Fruit fly (Drosophila melanogaster) whole organism, embryonic: ENCODE measurements around the gene CG31538.
A peak's percentile ranks its signal among the peaks of the same experiment; 100 is the strongest.

Source experiments
- Aef1 ChIP-seq: fragments of 200-800 bp; sonication (Bioruptor generic); IDR thresholded peaks from 3 replicates; pipeline ENCODE4 v1.3.6; 2022; ENCODE audit warnings: missing biosample characterization, missing genetic modification characterization
- Antp ChIP-seq: fragments of 200-800 bp; sonication (Bioruptor generic); optimal IDR thresholded peaks from 3 replicates; lab custom pipeline; 2016; ENCODE audit warnings: missing biosample characterization, missing genetic modification characterization
- Atf6 ChIP-seq: fragments of 200-800 bp; sonication (Bioruptor generic); IDR thresholded peaks from 2 replicates; pipeline ENCODE4 v1.3.6; 2022; ENCODE audit warnings: missing biosample characterization, missing genetic modification characterization
- CG10543 ChIP-seq: fragments of 200-800 bp; sonication (Bioruptor generic); optimal IDR thresholded peaks from 3 replicates; lab custom pipeline; 2017; ENCODE audit warnings: missing biosample characterization, mild to moderate bottlenecking, missing genetic modification characterization, moderate library complexity
- CG10959 ChIP-seq: fragments of 200-800 bp; sonication (Bioruptor generic); IDR thresholded peaks from 2 replicates; pipeline ENCODE4 v1.3.6; 2022; ENCODE audit warnings: missing biosample characterization, missing genetic modification characterization
- CG11093 ChIP-seq: fragments of 200-800 bp; sonication (Bioruptor generic); IDR thresholded peaks from 3 replicates; pipeline ENCODE4 v1.3.6; 2022; ENCODE audit warnings: missing biosample characterization, missing genetic modification characterization
- CG13287 ChIP-seq: fragments of 200-800 bp; sonication (Bioruptor generic); IDR thresholded peaks from 2 replicates; pipeline ENCODE4 v1.3.6; 2022; ENCODE audit warnings: missing biosample characterization, missing genetic modification characterization; ENCODE audit not compliant: partially characterized antibody
- CG13424 ChIP-seq: fragments of 200-800 bp; sonication (Bioruptor generic); optimal IDR thresholded peaks from 2 replicates; lab custom pipeline; 2019; ENCODE audit warnings: missing biosample characterization, mild to moderate bottlenecking, missing genetic modification characterization, moderate library complexity
- CG16815 ChIP-seq: fragments of 200-800 bp; sonication (Bioruptor generic); optimal IDR thresholded peaks from 3 replicates; lab custom pipeline; 2017; ENCODE audit warnings: missing biosample characterization, mild to moderate bottlenecking, missing genetic modification characterization
- CG16863 ChIP-seq: fragments of 200-800 bp; sonication (Bioruptor generic); optimal IDR thresholded peaks from 3 replicates; lab custom pipeline; 2016; ENCODE audit warnings: missing biosample characterization, missing genetic modification characterization
- CG17385 ChIP-seq: fragments of 200-800 bp; sonication (Bioruptor generic); optimal IDR thresholded peaks from 3 replicates; lab custom pipeline; 2018; ENCODE audit warnings: missing biosample characterization, mild to moderate bottlenecking, missing genetic modification characterization
- CG17829 ChIP-seq: fragments of 200-800 bp; optimal IDR thresholded peaks from 2 replicates; lab custom pipeline; 2019; ENCODE audit warnings: missing biosample characterization, mild to moderate bottlenecking, missing genetic modification characterization, moderate library complexity
- CG18011 ChIP-seq: fragments of 200-800 bp; sonication (Bioruptor generic); optimal IDR thresholded peaks from 2 replicates; lab custom pipeline; 2017; ENCODE audit warnings: missing biosample characterization, missing genetic modification characterization, mild to moderate bottlenecking, moderate library complexity, missing genotype
- CG18619 ChIP-seq: fragments of 200-800 bp; sonication (Bioruptor generic); optimal IDR thresholded peaks from 3 replicates; lab custom pipeline; 2017; ENCODE audit warnings: missing biosample characterization, mild to moderate bottlenecking, missing genetic modification characterization
- CG32772 ChIP-seq: fragments of 200-800 bp; sonication (Bioruptor generic); IDR thresholded peaks from 2 replicates; pipeline ENCODE4 v1.3.6; 2022; ENCODE audit warnings: missing biosample characterization, missing genetic modification characterization
- CG3281 ChIP-seq: fragments of 200-800 bp; sonication (Bioruptor generic); optimal IDR thresholded peaks from 3 replicates; lab custom pipeline; 2017; ENCODE audit warnings: missing biosample characterization, mild to moderate bottlenecking, missing genetic modification characterization
- CG3407 ChIP-seq: fragments of 200-800 bp; sonication (Bioruptor generic); optimal IDR thresholded peaks from 2 replicates; lab custom pipeline; 2018; ENCODE audit warnings: missing biosample characterization, mild to moderate bottlenecking, missing genetic modification characterization
- CG3847 ChIP-seq: fragments of 200-800 bp; sonication (Bioruptor generic); IDR thresholded peaks from 2 replicates; pipeline ENCODE4 v1.3.6; 2022; ENCODE audit warnings: missing biosample characterization, missing genetic modification characterization
- CG6813 ChIP-seq: fragments of 200-800 bp; sonication (Bioruptor generic); optimal IDR thresholded peaks from 2 replicates; lab custom pipeline; 2017; ENCODE audit warnings: missing biosample characterization, missing genetic modification characterization, mild to moderate bottlenecking, moderate library complexity, missing genetic modification reagents
- CG7357 ChIP-seq: fragments of 200-800 bp; sonication (Bioruptor generic); IDR thresholded peaks from 3 replicates; pipeline ENCODE4 v1.3.6; 2022; ENCODE audit warnings: missing biosample characterization, missing genetic modification characterization
- CG8281 ChIP-seq: fragments of 200-800 bp; sonication (Bioruptor generic); optimal IDR thresholded peaks from 2 replicates; lab custom pipeline; 2018; ENCODE audit warnings: missing biosample characterization, mild to moderate bottlenecking, missing genetic modification characterization, moderate library complexity
- CG9437 ChIP-seq: fragments of 200-800 bp; sonication (Bioruptor generic); optimal IDR thresholded peaks from 2 replicates; lab custom pipeline; 2018; ENCODE audit warnings: missing biosample characterization, mild to moderate bottlenecking, missing genetic modification characterization
- CTCF ChIP-seq: fragments of 200-800 bp; sonication (Bioruptor generic); optimal IDR thresholded peaks from 2 replicates; lab custom pipeline; 2017; ENCODE audit warnings: missing biosample characterization, mild to moderate bottlenecking, missing genetic modification characterization, moderate library complexity
- Chrac-16 ChIP-seq: fragments of 200-800 bp; sonication (Bioruptor generic); optimal IDR thresholded peaks from 3 replicates; lab custom pipeline; 2016; ENCODE audit warnings: missing biosample characterization, missing genetic modification characterization
- D19A ChIP-seq: fragments of 200-800 bp; optimal IDR thresholded peaks from 3 replicates; lab custom pipeline; 2019; ENCODE audit warnings: missing biosample characterization, mild to moderate bottlenecking, missing genetic modification characterization, moderate library complexity
- Dad ChIP-seq: fragments of 200-800 bp; sonication (Bioruptor generic); optimal IDR thresholded peaks from 3 replicates; lab custom pipeline; 2016; ENCODE audit warnings: missing biosample characterization, missing genetic modification characterization
- ERR ChIP-seq: fragments of 200-800 bp; sonication (Bioruptor generic); optimal IDR thresholded peaks from 2 replicates; lab custom pipeline; 2016; ENCODE audit warnings: missing biosample characterization, missing genetic modification characterization
- Fer1 ChIP-seq: fragments of 200-800 bp; sonication (Bioruptor generic); optimal IDR thresholded peaks from 2 replicates; lab custom pipeline; 2017; ENCODE audit warnings: missing biosample characterization, mild to moderate bottlenecking, missing genetic modification characterization
- Hey ChIP-seq: fragments of 200-800 bp; sonication (Bioruptor generic); optimal IDR thresholded peaks from 3 replicates; lab custom pipeline; 2018; ENCODE audit warnings: missing biosample characterization, mild to moderate bottlenecking, missing genetic modification characterization
- Hsf ChIP-seq: fragments of 200-800 bp; sonication (Bioruptor generic); optimal IDR thresholded peaks from 3 replicates; lab custom pipeline; 2016; ENCODE audit warnings: missing biosample characterization, missing genetic modification characterization
- MTF-1 ChIP-seq: fragments of 200-800 bp; sonication (Bioruptor generic); optimal IDR thresholded peaks from 2 replicates; lab custom pipeline; 2018; ENCODE audit warnings: missing biosample characterization, mild to moderate bottlenecking, missing genetic modification characterization, borderline replicate concordance
- Meics ChIP-seq: fragments of 200-800 bp; sonication (Bioruptor generic); optimal IDR thresholded peaks from 2 replicates; lab custom pipeline; 2017; ENCODE audit warnings: missing biosample characterization, mild to moderate bottlenecking, missing genetic modification characterization
- Mrtf ChIP-seq: fragments of 200-800 bp; sonication (Bioruptor generic); IDR thresholded peaks from 3 replicates; pipeline ENCODE4 v1.3.6; 2022; ENCODE audit warnings: missing biosample characterization, missing genetic modification characterization
- PHDP ChIP-seq: fragments of 200-800 bp; sonication (Bioruptor generic); optimal IDR thresholded peaks from 3 replicates; lab custom pipeline; 2018; ENCODE audit warnings: missing biosample characterization, mild to moderate bottlenecking, missing genetic modification characterization, moderate library complexity
- Vsx1 ChIP-seq: fragments of 200-800 bp; sonication (Bioruptor generic); optimal IDR thresholded peaks from 2 replicates; lab custom pipeline; 2017; ENCODE audit warnings: missing biosample characterization, mild to moderate bottlenecking, missing genetic modification characterization, missing genetic modification reagents
- ara ChIP-seq: fragments of 200-800 bp; sonication (Bioruptor generic); IDR thresholded peaks from 2 replicates; pipeline ENCODE4 v1.3.6; 2022; ENCODE audit warnings: missing biosample characterization, missing genetic modification characterization
- bbx ChIP-seq: fragments of 200-800 bp; sonication (Bioruptor generic); IDR thresholded peaks from 2 replicates; pipeline ENCODE4 v1.3.6; 2022; ENCODE audit warnings: missing biosample characterization, missing genetic modification characterization; ENCODE audit not compliant: partially characterized antibody
- caup ChIP-seq: fragments of 200-800 bp; sonication (Bioruptor generic); optimal IDR thresholded peaks from 3 replicates; lab custom pipeline; 2017; ENCODE audit warnings: missing biosample characterization, mild to moderate bottlenecking, missing genetic modification characterization, moderate library complexity; ENCODE audit not compliant: severe bottlenecking
- crc ChIP-seq: fragments of 200-800 bp; sonication (Bioruptor generic); optimal IDR thresholded peaks from 2 replicates; lab custom pipeline; 2016; ENCODE audit warnings: missing biosample characterization, missing genetic modification characterization
- exex ChIP-seq: fragments of 200-800 bp; sonication (Bioruptor generic); optimal IDR thresholded peaks from 4 replicates; lab custom pipeline; 2018; ENCODE audit warnings: missing biosample characterization, mild to moderate bottlenecking, missing genetic modification characterization, moderate library complexity
- eyg ChIP-seq: fragments of 200-800 bp; sonication (Bioruptor generic); optimal IDR thresholded peaks from 3 replicates; lab custom pipeline; 2016; ENCODE audit warnings: missing biosample characterization, missing genetic modification characterization
- gcm2 ChIP-seq: fragments of 200-800 bp; sonication (Bioruptor generic); optimal IDR thresholded peaks from 2 replicates; lab custom pipeline; 2016; ENCODE audit warnings: missing biosample characterization, missing genetic modification characterization
- lola ChIP-seq, 3 experiments: fragments of >200 bp in 2 of 3; fragments of 200-800 bp in 1 of 3; sonication (Bioruptor generic) in 1 of 3; optimal IDR thresholded peaks; 2 replicates each; lab custom pipeline; 2017 to 2019; ENCODE audit warnings: missing biosample characterization in 3 of 3, missing genetic modification characterization in 3 of 3, mild to moderate bottlenecking in 1 of 3, moderate library complexity in 1 of 3
- org-1 ChIP-seq: fragments of 200-800 bp; sonication (Bioruptor generic); optimal IDR thresholded peaks from 2 replicates; lab custom pipeline; 2017; ENCODE audit warnings: missing biosample characterization, missing genetic modification characterization
- sqz ChIP-seq: fragments of 200-800 bp; sonication (Bioruptor generic); optimal IDR thresholded peaks from 3 replicates; lab custom pipeline; 2018; ENCODE audit warnings: missing biosample characterization, mild to moderate bottlenecking, missing genetic modification characterization
- ssp ChIP-seq: fragments of 200-800 bp; sonication (Bioruptor generic); IDR thresholded peaks from 2 replicates; pipeline ENCODE4 v1.3.6; 2022; ENCODE audit warnings: missing biosample characterization, missing genetic modification characterization
- trh ChIP-seq: fragments of 200-800 bp; sonication (Bioruptor generic); optimal IDR thresholded peaks from 2 replicates; lab custom pipeline; 2016; ENCODE audit warnings: missing biosample characterization, missing genetic modification characterization
- ttk ChIP-seq: fragments of 200-800 bp; sonication (Bioruptor generic); IDR thresholded peaks from 2 replicates; pipeline ENCODE4 v2.1.2; 2022; ENCODE audit warnings: missing biosample characterization, missing genetic modification characterization

CG31538 gene

DNA sequence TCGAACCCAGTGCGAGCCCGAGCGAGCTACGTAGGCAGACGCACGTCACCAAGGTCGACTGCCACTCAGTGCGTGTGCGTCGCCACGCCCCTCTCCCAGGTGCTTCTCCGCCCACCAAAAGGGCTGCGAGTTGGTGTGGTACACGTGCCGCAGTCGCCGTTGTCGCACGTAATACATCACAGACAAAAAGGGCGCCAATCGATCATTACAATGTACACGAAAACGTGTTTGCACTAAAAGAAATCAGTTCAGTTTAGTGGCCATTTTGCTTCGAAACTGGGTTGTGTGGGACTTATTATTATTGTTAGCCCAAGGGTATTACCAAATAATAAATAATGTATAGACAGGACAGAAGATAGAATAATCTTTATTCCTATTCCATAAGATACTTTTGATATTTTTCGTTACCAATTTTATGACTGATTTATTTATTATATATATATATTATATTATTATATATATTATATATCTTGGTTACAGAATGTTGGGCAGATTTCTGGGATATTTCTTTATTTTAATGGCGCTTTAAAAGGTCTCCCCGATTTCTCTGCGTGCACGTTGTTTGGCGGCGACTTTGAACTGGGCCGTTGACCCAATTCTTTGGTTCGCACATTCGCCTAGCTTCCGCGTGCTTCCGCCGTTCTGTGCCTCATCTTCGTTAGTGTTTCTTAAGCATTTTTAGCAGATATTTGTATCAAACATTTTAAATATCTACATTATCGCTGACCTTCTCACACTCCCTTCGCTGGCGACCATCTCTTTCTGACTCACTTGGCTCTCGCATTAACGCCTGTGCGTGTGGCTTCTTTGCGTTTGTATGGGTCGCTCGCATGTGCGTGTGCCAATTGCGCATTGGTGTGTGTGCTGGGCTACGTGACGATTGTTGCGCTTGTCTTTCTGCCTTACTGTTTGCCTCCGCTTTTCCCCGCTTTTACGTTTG, 14.1 kb downstream of the CG31538 start (continued):
- peak; percentile 93 for TF ChIP-seq CG13424 (tag; lab: Kevin White, UChicago)
- no peak for TF ChIP-seq Dad (GFP tag; lab: Kevin White, UChicago)
- peak; percentile 66; the same call in 2 of the 3 replicates for TF ChIP-seq Mrtf (GFP tag; lab: Robert Waterston, UW)
- peak; percentile 93 for TF ChIP-seq CG17829 (tag; lab: Kevin White, UChicago)
- TF ChIP-seq bbx (GFP tag; lab: Robert Waterston, UW), result peak; percentile 45
- peak; percentile 73; the same call in 1 of the 3 replicates for TF ChIP-seq CG11093
- TF ChIP-seq Chrac-16 (GFP tag; lab: Kevin White, UChicago), result peak; percentile 54
- TF ChIP-seq Vsx1, result peak; percentile 84
- TF ChIP-seq CG6813, result peak; percentile 87
- peak; percentile 89 for TF ChIP-seq PHDP (tag; lab: Kevin White, UChicago)
- TF ChIP-seq caup (GFP tag; lab: Kevin White, UChicago), result peak; percentile 87
- peak; percentile 89 for TF ChIP-seq CG10543
- TF ChIP-seq CG13287 (GFP tag; lab: Robert Waterston, UW), result peak; percentile 39; the same call in 1 of the 2 replicates
- peak; percentile 70 for TF ChIP-seq ttk (GFP tag; lab: Robert Waterston, UW)
- peak; percentile 73 for TF ChIP-seq CG7357
- TF ChIP-seq CTCF (GFP tag; lab: Kevin White, UChicago), result peak; percentile 45
- peak; percentile 20 for TF ChIP-seq trh (GFP tag; lab: Kevin White, UChicago)
- peak; percentile 58 for TF ChIP-seq CG18011 (GFP tag; lab: Kevin White, UChicago)
- TF ChIP-seq ssp (GFP tag; lab: Robert Waterston, UW), result peak; percentile 65
- TF ChIP-seq exex (tag; lab: Kevin White, UChicago), result peak; percentile 24
- TF ChIP-seq MTF-1 (GFP tag; lab: Kevin White, UChicago), result peak; percentile 59
- peak; percentile 23 for TF ChIP-seq Antp
- peak; percentile 80 for TF ChIP-seq sqz (GFP tag; lab: Kevin White, UChicago)
- peak; percentile 85 for TF ChIP-seq CG9437 (GFP tag; lab: Kevin White, UChicago)
- peak; percentile 38 for TF ChIP-seq ERR (GFP tag; lab: Kevin White, UChicago)
- peak; percentile 20 for TF ChIP-seq Atf6 (GFP tag; lab: Robert Waterston, UW)
- TF ChIP-seq Hey (tag; lab: Kevin White, UChicago), result peak; percentile 92
- no peak for TF ChIP-seq eyg (GFP tag; lab: Kevin White, UChicago)
- peak; percentile 92 for TF ChIP-seq CG18619 (GFP tag; lab: Kevin White, UChicago)
- no peak for TF ChIP-seq CG16863 (GFP tag; lab: Kevin White, UChicago)
- TF ChIP-seq CG3847 (GFP tag; lab: Robert Waterston, UW), result peak; percentile 82
- no peak for TF ChIP-seq crc (GFP tag; lab: Kevin White, UChicago)
- peak; percentile 73 for TF ChIP-seq CG8281
- TF ChIP-seq CG10959, result 0 out of 2 replicates have a peak, but pooled peaks have one; percentile 32
- TF ChIP-seq Hsf (GFP tag; lab: Kevin White, UChicago), result peak; percentile 4
- peak; percentile 50 for TF ChIP-seq CG16815
- peak; percentile 91 for TF ChIP-seq CG3281 (GFP tag; lab: Kevin White, UChicago)
- TF ChIP-seq ara (GFP tag; lab: Robert Waterston, UW), result peak; percentile 66
- TF ChIP-seq gcm2 (GFP tag; lab: Kevin White, UChicago), result peak; percentile 11
- TF ChIP-seq Fer1, result peak; percentile 85
- peak; percentile 90 for TF ChIP-seq Meics (GFP tag; lab: Kevin White, UChicago)
- TF ChIP-seq org-1 (GFP tag; lab: Kevin White, UChicago), result peak; percentile 49
- TF ChIP-seq Aef1, result peak; percentile 71; the same call in 2 of the 3 replicates
- peak in 1 of 3 experiments; percentile 81 for TF ChIP-seq lola (GFP tag; optimal IDR thresholded peaks at IDR 0.05; lab: Kevin White, UChicago)
- TF ChIP-seq CG32772 (GFP tag; lab: Robert Waterston, UW), result peak; percentile 70
- peak; percentile 86 for TF ChIP-seq D19A (tag; lab: Kevin White, UChicago)
- peak; percentile 87 for TF ChIP-seq CG17385 (GFP tag; lab: Kevin White, UChicago)
- TF ChIP-seq CG3407 (GFP tag; lab: Kevin White, UChicago), result peak; percentile 43
